Worm (Caenorhabditis elegans): ENCODE measurements around the gene F36H9.1.

The F36H9.1 gene

DNA sequence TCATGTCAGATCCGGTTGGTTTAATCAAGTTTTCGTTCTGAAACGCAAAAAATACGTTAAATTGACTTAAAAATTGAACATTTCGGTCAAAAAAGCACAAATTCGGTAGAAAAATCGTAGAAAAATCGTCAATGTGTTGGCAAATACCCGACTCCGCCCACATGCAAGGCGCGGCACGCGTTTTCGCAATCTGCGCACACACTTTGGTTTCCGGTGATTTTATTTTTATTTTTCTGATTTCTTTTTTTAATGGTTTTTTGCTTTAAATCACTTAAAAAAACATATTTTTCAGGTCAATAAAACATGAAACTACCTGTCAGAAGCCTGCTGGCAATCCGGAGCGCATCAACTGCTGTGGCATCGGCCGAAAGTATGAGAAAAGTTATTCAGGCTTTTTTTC, 27.0 kb downstream of the F36H9.1 start, which contains the start of the genes gly-7 and mrpl-39 (continued):
- peak; percentile 11 for TF ChIP-seq C16A3.4 (tag; optimal IDR thresholded peaks at IDR 0.05)
- TF ChIP-seq tlp-1 (tag; optimal IDR thresholded peaks at IDR 0.05): no peak
- TF ChIP-seq mab-9 (GFP tag; IDR thresholded peaks at IDR 0.05): no peak
- peak; percentile 2 for TF ChIP-seq nhr-90 (tag; optimal IDR thresholded peaks at IDR 0.05; ENCODE audit: poor library complexity)
- no peak for TF ChIP-seq irx-1 (tag; optimal IDR thresholded peaks at IDR 0.05)
- no peak for TF ChIP-seq mef-2 (tag; optimal IDR thresholded peaks at IDR 0.05)
- TF ChIP-seq elt-3 (tag; optimal IDR thresholded peaks at IDR 0.05): no peak
- no peak for TF ChIP-seq aly-2 (tag; optimal IDR thresholded peaks at IDR 0.05)
- no peak for TF ChIP-seq Y116A8C.19 (tag; optimal IDR thresholded peaks at IDR 0.05; ENCODE audit: borderline replicate concordance)
- TF ChIP-seq C34B4.2 (tag; optimal IDR thresholded peaks at IDR 0.05): no peak
- TF ChIP-seq zag-1 (tag; optimal IDR thresholded peaks at IDR 0.05): no peak
- no peak for TF ChIP-seq fos-1 (tag; optimal IDR thresholded peaks at IDR 0.05)
- TF ChIP-seq C04F5.9 (tag; optimal IDR thresholded peaks at IDR 0.05): no peak
- TF ChIP-seq efl-3 (GFP tag; optimal IDR thresholded peaks at IDR 0.05): no peak
- no peak for TF ChIP-seq nhr-71 (tag; optimal IDR thresholded peaks at IDR 0.05)
- peak; percentile 32 for TF ChIP-seq tbx-2 (tag; optimal IDR thresholded peaks at IDR 0.05)
- no peak for TF ChIP-seq pag-3 (tag; optimal IDR thresholded peaks at IDR 0.05; ENCODE audit: borderline replicate concordance, insufficient read depth)
- peak; percentile 30 for TF ChIP-seq nhr-20 (tag; optimal IDR thresholded peaks at IDR 0.05)

DNA sequence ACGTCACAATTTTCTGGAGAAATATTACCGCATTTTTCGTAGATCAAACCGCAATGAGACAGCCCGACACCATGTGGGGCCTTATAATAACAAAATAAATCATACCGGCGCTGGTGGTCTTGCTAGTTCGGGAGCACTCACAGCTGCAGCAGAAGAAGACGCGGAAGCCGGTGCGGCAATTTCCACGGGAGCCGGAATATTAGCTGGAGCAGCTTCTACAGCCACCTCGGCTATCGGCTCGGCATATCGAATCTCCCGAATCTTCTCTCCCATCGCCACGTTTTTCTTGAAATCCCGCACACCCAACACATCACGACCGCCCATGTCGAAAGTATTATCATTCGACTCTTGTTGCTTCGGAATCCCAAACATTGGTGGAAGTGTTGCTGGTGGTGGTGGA, 30.2 kb downstream of the F36H9.1 start:
- no peak for TF ChIP-seq mef-2 (tag; optimal IDR thresholded peaks at IDR 0.05)

DNA sequence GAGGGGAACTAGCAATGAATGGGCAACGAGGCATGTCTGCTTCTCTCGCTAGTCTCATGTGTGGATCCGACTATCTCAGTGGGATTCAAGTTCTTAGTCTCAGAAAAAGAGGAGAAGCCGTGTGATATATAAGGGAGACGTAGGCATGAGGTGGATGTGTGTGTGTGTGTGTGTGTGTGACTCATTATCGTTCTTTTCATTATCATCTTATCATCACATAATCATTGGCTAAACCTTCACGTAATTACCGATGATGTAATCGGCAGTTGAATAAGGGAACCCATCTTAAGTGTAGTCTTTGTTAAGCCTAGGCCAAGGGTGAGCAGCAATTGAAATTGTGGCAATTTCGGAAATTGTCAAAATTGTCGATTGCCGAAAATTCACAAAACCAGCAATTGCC, 35.7 kb downstream of the F36H9.1 start, which contains the start of gene Y32G9B.1:
TSS of gene Y32G9B.1 (minus strand) at position 101 of the 400 bp plus-strand sequence.
- TF ChIP-seq nhr-85 (tag) (peak; percentile 30), nhr-77 (tag; optimal IDR thresholded peaks at IDR 0.05) (no peak), nhr-71 (tag; optimal IDR thresholded peaks at IDR 0.05) (no peak), aha-1 (tag; optimal IDR thresholded peaks at IDR 0.05) (no peak), dsc-1 (tag; optimal IDR thresholded peaks at IDR 0.05) (peak; percentile 14), snpc-4 (tag; optimal IDR thresholded peaks at IDR 0.05) (no peak), pag-3 (tag; optimal IDR thresholded peaks at IDR 0.05; ENCODE audit: borderline replicate concordance, insufficient read depth) (no peak), C04F5.9 (tag; optimal IDR thresholded peaks at IDR 0.05) (no peak), snu-23 (GFP tag; optimal IDR thresholded peaks at IDR 0.05) (no peak), fos-1 (tag; optimal IDR thresholded peaks at IDR 0.05) (no peak), alr-1 (tag; optimal IDR thresholded peaks at IDR 0.05; ENCODE audit: borderline replicate concordance) (no peak), C16A3.4 (tag; optimal IDR thresholded peaks at IDR 0.05) (no peak), lin-14 (GFP tag; optimal IDR thresholded peaks at IDR 0.05) (no peak), hpl-2 (GFP tag; optimal IDR thresholded peaks at IDR 0.05) (no peak), ets-5 (GFP tag; IDR thresholded peaks at IDR 0.05) (no peak), mdl-1 (tag; optimal IDR thresholded peaks at IDR 0.05) (no peak), lin-13 (GFP tag; optimal IDR thresholded peaks at IDR 0.05) (no peak)

DNA sequence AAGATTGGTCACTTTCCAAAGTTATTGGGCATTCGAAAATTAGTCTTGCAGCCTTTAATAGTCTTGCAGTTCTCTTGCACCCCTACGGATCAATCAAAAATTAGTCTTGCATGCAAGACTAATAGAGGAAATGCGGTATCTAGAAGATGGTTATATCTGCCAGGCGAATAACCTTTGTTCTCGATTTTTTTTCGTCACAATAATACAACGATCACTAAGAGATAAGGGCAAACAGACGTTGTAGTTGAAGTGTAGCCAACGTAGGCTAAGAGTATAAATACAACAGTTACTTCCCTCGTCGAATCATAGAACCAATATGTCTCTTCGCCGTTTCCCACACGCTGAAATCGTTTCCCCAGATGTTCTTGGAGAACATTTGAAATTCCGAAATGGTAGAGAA, 47.4 kb downstream of the F36H9.1 start, which contains the start of gene T10B5.8:
TSS of gene T10B5.8 (plus strand) at position 301 of the 400 bp plus-strand sequence.
- TF ChIP-seq ztf-11 (tag; optimal IDR thresholded peaks at IDR 0.05) (no peak), unc-62 (GFP tag; optimal IDR thresholded peaks at IDR 0.05) (no peak), egl-27 (tag; optimal IDR thresholded peaks at IDR 0.05) (no peak), lin-35 (GFP tag; optimal IDR thresholded peaks at IDR 0.05) (no peak), dpl-1 (GFP tag; optimal IDR thresholded peaks at IDR 0.05) (no peak), ceh-63 (GFP tag; optimal IDR thresholded peaks at IDR 0.05) (no peak), tbx-2 (tag; optimal IDR thresholded peaks at IDR 0.05) (no peak), irx-1 (tag; optimal IDR thresholded peaks at IDR 0.05) (no peak), blmp-1 (tag; optimal IDR thresholded peaks at IDR 0.05) (no peak), nhr-90 (tag; optimal IDR thresholded peaks at IDR 0.05; ENCODE audit: poor library complexity) (no peak), elt-3 (tag; optimal IDR thresholded peaks at IDR 0.05) (no peak), lsy-2 (tag; optimal IDR thresholded peaks at IDR 0.05) (no peak)

Measured in whole organism, L1 larva.